Worm (Caenorhabditis elegans) whole organism, L3 larva: ENCODE results near the gene dhs-23.

ENCODE experiments used
- ceh-28 ChIP-seq: fragments of 150-350 bp; optimal IDR thresholded peaks from 2 replicates; lab custom pipeline; 2014; ENCODE audit warnings: missing biosample characterization, missing genetic modification reagents, missing genetic modification characterization
- ceh-82 ChIP-seq: fragments of 150-350 bp; optimal IDR thresholded peaks from 2 replicates; lab custom pipeline; 2014; ENCODE audit warnings: missing biosample characterization, missing genetic modification characterization
- elt-2 ChIP-seq: sonication (generic microtip); optimal IDR thresholded peaks from 2 replicates; lab custom pipeline; 2016; ENCODE audit warnings: missing genetic modification reagents, mild to moderate bottlenecking, missing genetic modification characterization, missing compliant biosample characterization
- fkh-10 ChIP-seq: sonication (generic microtip); optimal IDR thresholded peaks from 2 replicates; lab custom pipeline; 2017; ENCODE audit warnings: missing biosample characterization, missing genetic modification reagents, missing genetic modification characterization
- nhr-12 ChIP-seq: fragments of 150-350 bp; optimal IDR thresholded peaks from 2 replicates; lab custom pipeline; 2014; ENCODE audit warnings: missing biosample characterization, missing genetic modification characterization
- nhr-28 ChIP-seq: fragments of 150-350 bp; optimal IDR thresholded peaks from 2 replicates; lab custom pipeline; 2014; ENCODE audit warnings: missing biosample characterization, missing genetic modification characterization
- nhr-77 ChIP-seq: fragments of 150-350 bp; optimal IDR thresholded peaks from 2 replicates; lab custom pipeline; 2014; ENCODE audit warnings: missing biosample characterization, missing genetic modification characterization
- tbx-2 ChIP-seq: sonication (generic microtip); optimal IDR thresholded peaks from 2 replicates; lab custom pipeline; 2016; ENCODE audit warnings: mild to moderate bottlenecking, missing genetic modification characterization, missing compliant biosample characterization
- zag-1 ChIP-seq: fragments of 150-350 bp; optimal IDR thresholded peaks from 2 replicates; lab custom pipeline; 2014; ENCODE audit warnings: missing biosample characterization, missing genetic modification characterization

DNA sequence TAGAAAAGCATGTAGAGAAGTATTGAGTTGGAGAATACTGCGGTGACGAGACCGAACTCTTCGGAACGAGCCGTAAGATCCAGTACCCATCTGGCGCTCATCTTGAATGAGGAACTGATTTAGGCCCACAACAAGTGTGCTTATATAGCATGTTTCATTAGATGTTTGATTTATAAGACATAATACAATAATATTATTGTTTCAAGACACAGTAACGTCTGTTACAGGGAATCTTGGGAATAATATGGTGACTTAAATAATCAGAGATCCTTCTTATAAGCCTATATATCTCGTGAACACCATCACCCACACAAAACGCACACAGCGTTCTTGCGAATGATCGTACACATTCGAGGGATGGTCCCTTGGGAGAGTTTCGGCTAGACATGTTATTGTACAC is 2.7 kb downstream of the dhs-23 start, which contains the start of gene str-88:
- no peak for TF ChIP-seq ceh-82 (tag; lab: Kevin White, UChicago)
- TF ChIP-seq fkh-10 (GFP tag; lab: Kevin White, UChicago): no peak
- no peak for TF ChIP-seq ceh-28
- no peak for TF ChIP-seq nhr-12 (tag; lab: Kevin White, UChicago)
- no peak for TF ChIP-seq nhr-77
- TF ChIP-seq elt-2 (tag; lab: Kevin White, UChicago): no peak
- no peak for TF ChIP-seq tbx-2 (tag; lab: Kevin White, UChicago)
- no peak for TF ChIP-seq zag-1 (tag; lab: Kevin White, UChicago)
- no peak for TF ChIP-seq nhr-28
